Worm (Caenorhabditis elegans) whole organism, mixed stage, embryonic: ENCODE results near the gene K03B4.4.

Source experiments
- blmp-1 ChIP-seq: fragments of 150-350 bp; optimal IDR thresholded peaks from 2 replicates; lab custom pipeline; 2014; ENCODE audit warnings: missing biosample characterization, missing genetic modification characterization
- elt-1 ChIP-seq: sonication (generic microtip); optimal IDR thresholded peaks from 2 replicates; lab custom pipeline; 2017; ENCODE audit warnings: missing genetic modification characterization, mild to moderate bottlenecking, missing compliant biosample characterization, antibody characterized with exemption, moderate library complexity, borderline replicate concordance; ENCODE audit not compliant: insufficient read depth
- hlh-1 ChIP-seq: fragments of 150-350 bp; optimal IDR thresholded peaks from 2 replicates; lab custom pipeline; 2014; ENCODE audit warnings: missing biosample characterization, missing genetic modification reagents, missing genetic modification characterization
- lsy-2 ChIP-seq: fragments of 150-350 bp; optimal IDR thresholded peaks from 2 replicates; lab custom pipeline; 2014; ENCODE audit warnings: missing biosample characterization, missing genetic modification characterization
- snpc-4 ChIP-seq: fragments of 150-350 bp; optimal IDR thresholded peaks from 2 replicates; lab custom pipeline; 2014; ENCODE audit warnings: missing biosample characterization, missing genetic modification characterization
- unc-62 ChIP-seq: fragments of 150-350 bp; optimal IDR thresholded peaks from 2 replicates; lab custom pipeline; 2014; ENCODE audit warnings: missing biosample characterization, missing genetic modification reagents, missing genetic modification characterization

DNA sequence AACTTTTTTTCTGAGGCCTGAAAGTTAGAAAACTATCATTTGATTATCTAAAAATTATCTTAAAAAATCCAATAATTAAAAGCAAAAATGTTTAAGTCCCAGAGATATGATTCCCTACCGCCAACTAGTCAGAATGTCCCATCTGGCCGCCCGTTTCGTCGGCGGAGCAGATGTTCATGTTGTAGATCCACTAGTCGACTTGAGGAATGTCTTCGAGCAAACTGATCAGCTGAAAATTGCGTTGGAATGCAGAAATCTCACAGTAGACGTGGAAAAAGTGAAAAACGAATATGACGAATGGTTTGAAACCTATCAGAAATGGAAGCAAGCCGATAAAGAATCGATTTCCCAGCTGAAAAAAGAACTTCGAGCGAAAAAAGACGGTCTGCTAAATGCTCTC is 7.5 kb downstream of the K03B4.4 start, which contains the start of gene K03B4.1:
- no peak for TF ChIP-seq hlh-1 (tag; lab: Kevin White, UChicago)
- TF ChIP-seq blmp-1 (tag; lab: Kevin White, UChicago), result no peak
- no peak for TF ChIP-seq snpc-4 (tag; lab: Kevin White, UChicago)
- no peak for TF ChIP-seq unc-62
- TF ChIP-seq lsy-2 (tag; lab: Kevin White, UChicago), result no peak
- no peak for TF ChIP-seq elt-1
